Fruit fly (Drosophila melanogaster) whole organism, embryonic: ENCODE results near the gene Cdc23.

Experiments used
- Adf1 ChIP-seq: fragments of 200-800 bp; sonication (Bioruptor generic); IDR thresholded peaks from 2 replicates; pipeline ENCODE4 v1.3.6; 2022; ENCODE audit warnings: missing biosample characterization, missing genetic modification characterization
- B-H2 ChIP-seq: fragments of 200-800 bp; sonication (Bioruptor generic); optimal IDR thresholded peaks from 2 replicates; lab custom pipeline; 2018; ENCODE audit warnings: missing biosample characterization, mild to moderate bottlenecking, missing genetic modification characterization
- Blimp-1 ChIP-seq: fragments of 200-800 bp; sonication (Bioruptor generic); optimal IDR thresholded peaks from 3 replicates; lab custom pipeline; 2018; ENCODE audit warnings: missing biosample characterization, missing genetic modification characterization, mild to moderate bottlenecking, moderate library complexity, missing genetic modification reagents
- CG10565 ChIP-seq: fragments of 200-800 bp; sonication (Bioruptor generic); optimal IDR thresholded peaks from 3 replicates; lab custom pipeline; 2016; ENCODE audit warnings: missing biosample characterization, mild to moderate bottlenecking, missing genetic modification characterization
- CG12299 ChIP-seq: fragments of 200-800 bp; sonication (Bioruptor generic); optimal IDR thresholded peaks from 2 replicates; lab custom pipeline; 2018; ENCODE audit warnings: missing biosample characterization, mild to moderate bottlenecking, missing genetic modification characterization
- CG13296 ChIP-seq: fragments of 200-800 bp; sonication (Bioruptor generic); optimal IDR thresholded peaks from 3 replicates; lab custom pipeline; 2018; ENCODE audit warnings: missing biosample characterization, mild to moderate bottlenecking, missing genetic modification characterization
- CG13624 ChIP-seq: fragments of 200-800 bp; sonication (Bioruptor generic); optimal IDR thresholded peaks from 2 replicates; lab custom pipeline; 2016; ENCODE audit warnings: missing biosample characterization, missing genetic modification characterization
- CG14441 ChIP-seq: fragments of 200-800 bp; sonication (Bioruptor generic); IDR thresholded peaks from 2 replicates; pipeline ENCODE4 v1.3.6; 2022; ENCODE audit warnings: missing biosample characterization, missing genetic modification characterization
- CG16815 ChIP-seq: fragments of 200-800 bp; sonication (Bioruptor generic); optimal IDR thresholded peaks from 3 replicates; lab custom pipeline; 2017; ENCODE audit warnings: missing biosample characterization, mild to moderate bottlenecking, missing genetic modification characterization
- CG17568 ChIP-seq: fragments of 200-800 bp; sonication (Bioruptor generic); optimal IDR thresholded peaks from 2 replicates; lab custom pipeline; 2018; ENCODE audit warnings: missing biosample characterization, mild to moderate bottlenecking, missing genetic modification characterization, moderate library complexity
- CG2129 ChIP-seq: fragments of 200-800 bp; sonication (Bioruptor generic); IDR thresholded peaks from 2 replicates; pipeline ENCODE4 v1.3.6; 2022; ENCODE audit warnings: missing biosample characterization, missing genetic modification characterization; ENCODE audit not compliant: partially characterized antibody
- CG2889 ChIP-seq: fragments of 200-800 bp; sonication (Bioruptor generic); IDR thresholded peaks from 3 replicates; pipeline ENCODE4 v1.3.6; 2022; ENCODE audit warnings: missing biosample characterization, missing genetic modification characterization
- CG31441 ChIP-seq: fragments of 200-800 bp; sonication (Bioruptor generic); IDR thresholded peaks from 2 replicates; pipeline ENCODE4 v1.3.6; 2022; ENCODE audit warnings: missing biosample characterization, missing genetic modification characterization
- CG4282 ChIP-seq: fragments of 200-800 bp; sonication (Bioruptor generic); optimal IDR thresholded peaks from 2 replicates; lab custom pipeline; 2016; ENCODE audit warnings: missing biosample characterization, missing genetic modification characterization
- CG6272 ChIP-seq: fragments of 200-800 bp; sonication (Bioruptor generic); IDR thresholded peaks from 2 replicates; pipeline ENCODE4 v1.3.6; 2022; ENCODE audit warnings: missing biosample characterization, missing genetic modification characterization
- CG6654 ChIP-seq: fragments of 200-800 bp; sonication (Bioruptor generic); optimal IDR thresholded peaks from 2 replicates; lab custom pipeline; 2017; ENCODE audit warnings: missing biosample characterization, mild to moderate bottlenecking, missing genetic modification characterization
- CG9932 ChIP-seq: fragments of 200-800 bp; sonication (Bioruptor generic); IDR thresholded peaks from 2 replicates; pipeline ENCODE4 v1.3.6; 2022; ENCODE audit warnings: missing biosample characterization, missing genetic modification characterization
- Deaf1 ChIP-seq: fragments of 200-800 bp; optimal IDR thresholded peaks from 3 replicates; lab custom pipeline; 2019; ENCODE audit warnings: missing biosample characterization, mild to moderate bottlenecking, missing genetic modification characterization, moderate library complexity
- Dip3 ChIP-seq: fragments of 200-800 bp; sonication (Bioruptor generic); optimal IDR thresholded peaks from 3 replicates; lab custom pipeline; 2016; ENCODE audit warnings: missing biosample characterization, missing genetic modification characterization
- Doc3 ChIP-seq: fragments of 200-800 bp; sonication (Bioruptor generic); IDR thresholded peaks from 3 replicates; pipeline ENCODE4 v1.3.6; 2022; ENCODE audit warnings: missing biosample characterization, missing genetic modification characterization; ENCODE audit not compliant: partially characterized antibody
- Dref ChIP-seq: fragments of 200-800 bp; sonication (Bioruptor generic); IDR thresholded peaks from 2 replicates; pipeline ENCODE4 v1.3.6; 2022; ENCODE audit warnings: missing biosample characterization, missing genetic modification characterization
- Hr3 ChIP-seq: fragments of 200-800 bp; sonication (Bioruptor generic); optimal IDR thresholded peaks from 3 replicates; lab custom pipeline; 2016; ENCODE audit warnings: missing biosample characterization, missing genetic modification characterization
- Hr78 ChIP-seq, 2 experiments: fragments of 200-800 bp in 1 of 2; fragments of >200 bp in 1 of 2; sonication (Bioruptor generic) in 1 of 2; optimal IDR thresholded peaks; 2 replicates each; lab custom pipeline; 2017 to 2019; ENCODE audit warnings: missing biosample characterization in 2 of 2, missing genetic modification characterization in 2 of 2, mild to moderate bottlenecking in 1 of 2, moderate library complexity in 1 of 2
- Lim3 ChIP-seq: fragments of 200-800 bp; sonication (Bioruptor generic); IDR thresholded peaks from 2 replicates; pipeline ENCODE4 v1.3.6; 2022; ENCODE audit warnings: missing biosample characterization, missing genetic modification characterization
- Ravus ChIP-seq: fragments of 200-800 bp; sonication (Bioruptor generic); IDR thresholded peaks from 2 replicates; pipeline ENCODE4 v1.3.6; 2022; ENCODE audit warnings: missing biosample characterization, missing genetic modification characterization
- Rfx ChIP-seq: fragments of 200-800 bp; sonication (Bioruptor generic); IDR thresholded peaks from 2 replicates; pipeline ENCODE4 v1.3.6; 2022; ENCODE audit warnings: missing biosample characterization, missing genetic modification characterization
- Trl ChIP-seq, 3 experiments: fragments of >200 bp in 2 of 3; fragments of 200-800 bp in 1 of 3; sonication (Bioruptor generic) in 1 of 3; optimal IDR thresholded peaks; 2 replicates in 1 of 3; 3 replicates in 2 of 3; lab custom pipeline; 2016 to 2017; ENCODE audit warnings: missing biosample characterization in 1 of 3, missing genetic modification characterization in 1 of 3
- YL-1 ChIP-seq: fragments of 200-800 bp; sonication (Bioruptor generic); optimal IDR thresholded peaks from 3 replicates; lab custom pipeline; 2017; ENCODE audit warnings: missing biosample characterization, mild to moderate bottlenecking, missing genetic modification characterization
- abd-A ChIP-seq: fragments of 200-800 bp; sonication (Bioruptor generic); optimal IDR thresholded peaks from 3 replicates; lab custom pipeline; 2019; ENCODE audit warnings: missing biosample characterization, mild to moderate bottlenecking, missing genetic modification characterization, moderate library complexity
- ap ChIP-seq: fragments of 200-800 bp; sonication (Bioruptor generic); IDR thresholded peaks from 2 replicates; pipeline ENCODE4 v1.3.6; 2022; ENCODE audit warnings: missing biosample characterization, missing genetic modification characterization
- chif ChIP-seq, 2 experiments: fragments of 200-800 bp; sonication (Bioruptor generic); optimal IDR thresholded peaks; 3 replicates each; lab custom pipeline; 2016; ENCODE audit warnings: missing biosample characterization in 2 of 2, missing genetic modification characterization in 2 of 2
- chinmo ChIP-seq: fragments of 200-800 bp; sonication (Bioruptor generic); IDR thresholded peaks from 4 replicates; pipeline ENCODE4 v1.3.6; 2022; ENCODE audit warnings: missing biosample characterization, missing genetic modification characterization; ENCODE audit not compliant: partially characterized antibody
- chm ChIP-seq: fragments of 200-800 bp; sonication (Bioruptor generic); IDR thresholded peaks from 2 replicates; pipeline ENCODE4 v1.3.6; 2022; ENCODE audit warnings: missing biosample characterization, missing genetic modification characterization
- croc ChIP-seq: fragments of 200-800 bp; sonication (Bioruptor generic); conservative IDR thresholded peaks from 3 replicates; pipeline ENCODE4 v1.3.6; 2022; ENCODE audit warnings: missing biosample characterization, missing genetic modification characterization
- crp ChIP-seq, 2 experiments: fragments of 200-800 bp; sonication (Bioruptor generic); optimal IDR thresholded peaks; 2 replicates in 1 of 2; 3 replicates in 1 of 2; lab custom pipeline; 2017; ENCODE audit warnings: missing biosample characterization in 2 of 2, missing genetic modification characterization in 2 of 2, mild to moderate bottlenecking in 1 of 2, moderate library complexity in 1 of 2
- dmrt11E ChIP-seq: fragments of 200-800 bp; sonication (Bioruptor generic); optimal IDR thresholded peaks from 3 replicates; lab custom pipeline; 2018; ENCODE audit warnings: missing biosample characterization, mild to moderate bottlenecking, missing genetic modification characterization, moderate library complexity
- emc ChIP-seq: fragments of 200-800 bp; sonication (Bioruptor generic); optimal IDR thresholded peaks from 2 replicates; lab custom pipeline; 2016; ENCODE audit warnings: missing biosample characterization, missing genetic modification characterization
- fd3F ChIP-seq: fragments of 200-800 bp; sonication (Bioruptor generic); optimal IDR thresholded peaks from 2 replicates; lab custom pipeline; 2018; ENCODE audit warnings: missing biosample characterization, mild to moderate bottlenecking, missing genetic modification characterization, moderate library complexity
- h ChIP-seq: fragments of >200 bp; optimal IDR thresholded peaks from 2 replicates; lab custom pipeline; 2017
- jing ChIP-seq: fragments of 200-800 bp; sonication (Bioruptor generic); optimal IDR thresholded peaks from 2 replicates; lab custom pipeline; 2018; ENCODE audit warnings: missing biosample characterization, mild to moderate bottlenecking, missing genetic modification characterization
- nmo ChIP-seq: fragments of 200-800 bp; sonication (Bioruptor generic); optimal IDR thresholded peaks from 2 replicates; lab custom pipeline; 2018; ENCODE audit warnings: missing biosample characterization, mild to moderate bottlenecking, missing genetic modification characterization, moderate library complexity
- pita ChIP-seq: fragments of 200-800 bp; sonication (Bioruptor generic); optimal IDR thresholded peaks from 2 replicates; lab custom pipeline; 2017; ENCODE audit warnings: missing biosample characterization, mild to moderate bottlenecking, missing genetic modification characterization
- pnt ChIP-seq: fragments of 200-800 bp; sonication (Bioruptor generic); optimal IDR thresholded peaks from 3 replicates; lab custom pipeline; 2016; ENCODE audit warnings: missing biosample characterization, missing genetic modification characterization
- prd ChIP-seq, 3 experiments: fragments of >200 bp in 2 of 3; fragments of 200-800 bp in 1 of 3; sonication (Bioruptor generic) in 1 of 3; optimal IDR thresholded peaks in 2 of 3; IDR thresholded peaks in 1 of 3; 2 replicates in 2 of 3; 3 replicates in 1 of 3; pipeline versions ENCODE4 v1.3.6 to Lab custom; 2017 to 2022; ENCODE audit warnings: missing biosample characterization in 1 of 3, missing genetic modification characterization in 1 of 3
- pum ChIP-seq: fragments of 200-800 bp; sonication (Bioruptor generic); optimal IDR thresholded peaks from 2 replicates; lab custom pipeline; 2016; ENCODE audit warnings: missing biosample characterization, missing genetic modification characterization
- schlank ChIP-seq: fragments of 200-800 bp; sonication (Bioruptor generic); optimal IDR thresholded peaks from 2 replicates; lab custom pipeline; 2018; ENCODE audit warnings: missing biosample characterization, mild to moderate bottlenecking, missing genetic modification characterization
- sens ChIP-seq: fragments of 200-800 bp; sonication (Bioruptor generic); peaks from one replicate; lab custom pipeline; 2016; ENCODE audit warnings: missing biosample characterization, missing genetic modification characterization
- unpg ChIP-seq: fragments of 200-800 bp; sonication (Bioruptor generic); optimal IDR thresholded peaks from 3 replicates; lab custom pipeline; 2018; ENCODE audit warnings: missing biosample characterization, mild to moderate bottlenecking, missing genetic modification characterization, moderate library complexity
- usp ChIP-seq: fragments of >200 bp; optimal IDR thresholded peaks from 2 replicates; lab custom pipeline; 2017; ENCODE audit warnings: missing biosample characterization, missing genetic modification characterization
- yki ChIP-seq: fragments of >200 bp; optimal IDR thresholded peaks from 3 replicates; lab custom pipeline; 2018

Gene Cdc23

DNA sequence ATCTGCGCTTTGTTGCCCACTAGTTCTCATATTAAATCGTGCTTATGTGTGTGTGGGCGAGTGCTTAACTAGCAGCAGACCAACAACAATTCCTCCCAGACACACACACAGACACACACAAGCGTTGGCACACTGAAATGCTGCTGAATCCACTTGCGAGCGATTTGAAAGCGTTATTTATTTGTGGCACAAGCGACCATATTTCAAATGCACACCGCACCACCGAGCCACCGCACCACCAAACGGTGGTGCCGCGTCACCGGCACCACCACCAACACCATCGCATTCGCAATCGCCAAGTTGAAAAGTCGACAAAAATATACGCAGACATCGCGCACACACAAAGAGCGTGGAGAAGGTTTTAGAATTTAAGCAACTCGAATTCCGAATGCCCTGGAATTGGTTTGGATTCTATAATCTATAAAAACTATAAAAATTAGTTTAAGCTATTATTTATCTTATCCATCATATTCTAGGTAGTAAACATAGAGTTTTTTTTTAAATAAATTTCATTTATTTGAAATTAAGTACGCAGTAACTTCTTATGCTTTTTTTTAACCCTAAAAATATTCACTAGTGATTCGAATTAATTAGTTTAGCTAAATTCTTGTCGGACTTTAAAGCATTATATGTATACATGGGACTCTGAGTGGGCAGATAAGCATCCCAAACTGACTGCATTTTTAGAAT, 19.6 kb downstream of the Cdc23 start (continued):
- TF ChIP-seq emc (GFP tag; lab: Kevin White, UChicago) (no peak), Ravus (no peak), croc (GFP tag; lab: Robert Waterston, UW) (no peak), CG14441 (GFP tag; lab: Robert Waterston, UW) (no peak), Hr78 (GFP tag; optimal IDR thresholded peaks at IDR 0.05; lab: Kevin White, UChicago) (no peak), CG31441 (GFP tag; lab: Robert Waterston, UW) (peak; percentile 57; the same call in 1 of the 2 replicates), CG6272 (GFP tag; lab: Robert Waterston, UW) (no peak), CG4282 (no peak), Rfx (0 out of 2 replicates have a peak, but pooled peaks have one; percentile 10), unpg (GFP tag; lab: Kevin White, UChicago) (peak; percentile 31), CG2889 (GFP tag; lab: Robert Waterston, UW) (no peak), ap (GFP tag; lab: Robert Waterston, UW) (no peak), CG13624 (GFP tag; lab: Kevin White, UChicago) (no peak), CG9932 (GFP tag; lab: Robert Waterston, UW) (no peak), Adf1 (GFP tag; lab: Robert Waterston, UW) (no peak), CG10565 (GFP tag; lab: Kevin White, UChicago) (no peak), CG17568 (GFP tag; lab: Kevin White, UChicago) (no peak), fd3F (GFP tag; lab: Kevin White, UChicago) (no peak), pnt (GFP tag; lab: Kevin White, UChicago) (no peak), YL-1 (GFP tag; lab: Kevin White, UChicago) (no peak), schlank (tag; lab: Kevin White, UChicago) (no peak), abd-A (tag; lab: Kevin White, UChicago) (peak; percentile 5), CG16815 (GFP tag; lab: Kevin White, UChicago) (peak; percentile 11), Lim3 (no peak), prd (optimal IDR thresholded peaks at IDR 0.05; lab: Kevin White, UChicago) (no peak), prd (GFP tag; IDR thresholded peaks at IDR 0.05; lab: Robert Waterston, UW) (peak; percentile 21; the same call in 1 of the 3 replicates), Doc3 (GFP tag; lab: Robert Waterston, UW) (no peak), pita (GFP tag; lab: Kevin White, UChicago) (no peak), Trl (optimal IDR thresholded peaks at IDR 0.05; lab: Kevin White, UChicago) (no peak), Trl (GFP tag; optimal IDR thresholded peaks at IDR 0.05; lab: Kevin White, UChicago) (no peak), chm (peak; percentile 57; the same call in 1 of the 2 replicates), yki (lab: Kevin White, UChicago) (no peak), Blimp-1 (peak; percentile 28), Hr3 (GFP tag; lab: Kevin White, UChicago) (peak; percentile 12), sens (GFP tag; lab: Kevin White, UChicago) (peak; percentile 85), Dip3 (GFP tag; lab: Kevin White, UChicago) (no peak), nmo (peak; percentile 52), h (lab: Kevin White, UChicago) (no peak), CG13296 (no peak), jing (no peak), dmrt11E (tag; lab: Kevin White, UChicago) (peak; percentile 39), CG12299 (tag; lab: Kevin White, UChicago) (no peak), B-H2 (GFP tag; lab: Kevin White, UChicago) (no peak), chinmo (GFP tag; lab: Robert Waterston, UW) (no peak), CG6654 (GFP tag; lab: Kevin White, UChicago) (no peak), chif (GFP tag; optimal IDR thresholded peaks at IDR 0.05; lab: Kevin White, UChicago) (no peak), usp (GFP tag; lab: Kevin White, UChicago) (no peak), Dref (GFP tag; lab: Robert Waterston, UW) (no peak), crp (GFP tag; optimal IDR thresholded peaks at IDR 0.05; lab: Kevin White, UChicago) (no peak), Deaf1 (no peak), CG2129 (GFP tag; lab: Robert Waterston, UW) (no peak), pum (GFP tag; lab: Kevin White, UChicago) (no peak)
